Fruit fly (Drosophila melanogaster): Measurements from ENCODE around the gene mgl.

The mgl gene

dm6 chrX:9531869-9532268 lies 31.9 kb upstream of the mgl start:
- TF ChIP-seq CkIIα-i1 (GFP tag; IDR thresholded peaks at IDR 0.05) (no peak), az2 (GFP tag; optimal IDR thresholded peaks at IDR 0.05) (no peak), CG15011 (GFP tag; optimal IDR thresholded peaks at IDR 0.05) (no peak), disco-r (GFP tag; optimal IDR thresholded peaks at IDR 0.05) (no peak), dan (GFP tag; IDR thresholded peaks at IDR 0.05) (no peak), sens (GFP tag) (peak; percentile 63), Deaf1 (tag; optimal IDR thresholded peaks at IDR 0.05) (no peak), CG8359 (GFP tag; optimal IDR thresholded peaks at IDR 0.05; ENCODE audit: borderline replicate concordance) (no peak), CG6683 (GFP tag; optimal IDR thresholded peaks at IDR 0.05) (no peak), CG2678 (tag; optimal IDR thresholded peaks at IDR 0.05) (peak; percentile 22), CG17829 (tag; optimal IDR thresholded peaks at IDR 0.05) (no peak), CG8290 (GFP tag; optimal IDR thresholded peaks at IDR 0.05) (no peak), CG8290 (tag; optimal IDR thresholded peaks at IDR 0.05) (peak in 1 of 2 experiments; percentile 45), Sry-β (GFP tag; optimal IDR thresholded peaks at IDR 0.05) (no peak), run (tag; optimal IDR thresholded peaks at IDR 0.05) (no peak), Stat92E (GFP tag; optimal IDR thresholded peaks at IDR 0.05) (no peak), knrl (GFP tag; IDR thresholded peaks at IDR 0.05; ENCODE audit: partially characterized antibody) (no peak), fd3F (GFP tag; optimal IDR thresholded peaks at IDR 0.05) (no peak), dm (GFP tag; optimal IDR thresholded peaks at IDR 0.05) (no peak), Hmx (GFP tag; optimal IDR thresholded peaks at IDR 0.05) (no peak), Gsc (GFP tag; IDR thresholded peaks at IDR 0.05) (no peak), CG9609 (GFP tag; optimal IDR thresholded peaks at IDR 0.05) (no peak), row (GFP tag; IDR thresholded peaks at IDR 0.05) (peak; percentile 45), Fer2 (tag; optimal IDR thresholded peaks at IDR 0.05) (no peak), CG2120 (GFP tag; optimal IDR thresholded peaks at IDR 0.05) (peak; percentile 33), CG33213 (GFP tag; optimal IDR thresholded peaks at IDR 0.05) (no peak), CG2712 (tag; optimal IDR thresholded peaks at IDR 0.05) (no peak), ara (GFP tag; IDR thresholded peaks at IDR 0.05) (no peak), Doc2 (GFP tag; IDR thresholded peaks at IDR 0.05) (no peak), Antp (GFP tag; optimal IDR thresholded peaks at IDR 0.05) (no peak), Ssrp (tag; optimal IDR thresholded peaks at IDR 0.05) (no peak), GATAe (GFP tag; conservative IDR thresholded peaks at IDR 0.05) (no peak), Spps (tag; optimal IDR thresholded peaks at IDR 0.05) (no peak), TFAM (GFP tag; optimal IDR thresholded peaks at IDR 0.05) (no peak), CG12769 (tag; optimal IDR thresholded peaks at IDR 0.05) (peak; percentile 11), zf30C (GFP tag; optimal IDR thresholded peaks at IDR 0.05) (no peak), Ets65A (GFP tag) (peak; percentile 91), CG34224 (GFP tag; IDR thresholded peaks at IDR 0.05; ENCODE audit: partially characterized antibody) (no peak), ems (GFP tag; optimal IDR thresholded peaks at IDR 0.05) (no peak), Sry-δ (GFP tag; optimal IDR thresholded peaks at IDR 0.05) (no peak), Taf1 (GFP tag; IDR thresholded peaks at IDR 0.05) (no peak), D19A (tag; optimal IDR thresholded peaks at IDR 0.05) (no peak), croc (GFP tag; conservative IDR thresholded peaks at IDR 0.05) (no peak), HLH3B (GFP tag; IDR thresholded peaks at IDR 0.05) (0 out of 2 replicates have a peak, but pooled peaks have one; percentile 22), CG4404 (GFP tag; IDR thresholded peaks at IDR 0.05) (no peak), bbx (GFP tag; IDR thresholded peaks at IDR 0.05; ENCODE audit: partially characterized antibody) (no peak), Six4 (GFP tag; optimal IDR thresholded peaks at IDR 0.05) (no peak), Atf3 (GFP tag; optimal IDR thresholded peaks at IDR 0.05) (no peak), tio (GFP tag; optimal IDR thresholded peaks at IDR 0.05) (no peak), CG12391 (tag; optimal IDR thresholded peaks at IDR 0.05) (no peak), CG10543 (GFP tag; optimal IDR thresholded peaks at IDR 0.05) (no peak), CG3995 (GFP tag; optimal IDR thresholded peaks at IDR 0.05) (no peak), CG10959 (GFP tag; IDR thresholded peaks at IDR 0.05) (no peak)

All from whole organism, embryonic.